Worm (Caenorhabditis elegans) whole organism, late embryonic: Measurements from ENCODE around the gene R07E5.11.

Experiments
- C08G9.2 ChIP-seq: sonication (generic microtip); optimal IDR thresholded peaks from 2 replicates; lab custom pipeline; 2016; ENCODE audit warnings: mild to moderate bottlenecking, missing genetic modification characterization, moderate library complexity, missing compliant biosample characterization
- F13H6.1 ChIP-seq: sonication (generic microtip); optimal IDR thresholded peaks from 2 replicates; lab custom pipeline; 2016; ENCODE audit warnings: missing genetic modification characterization, missing compliant biosample characterization
- K02D7.2 ChIP-seq: sonication (generic microtip); optimal IDR thresholded peaks from 2 replicates; lab custom pipeline; 2017; ENCODE audit warnings: mild to moderate bottlenecking, missing genetic modification characterization, missing compliant biosample characterization
- K09A11.1 ChIP-seq: sonication (generic microtip); optimal IDR thresholded peaks from 2 replicates; lab custom pipeline; 2017; ENCODE audit warnings: antibody characterized with exemption, mild to moderate bottlenecking, missing genetic modification characterization, missing compliant biosample characterization; ENCODE audit not compliant: insufficient read depth
- ahr-1 ChIP-seq: sonication (generic microtip); optimal IDR thresholded peaks from 2 replicates; lab custom pipeline; 2016; ENCODE audit warnings: missing genetic modification characterization, missing compliant biosample characterization
- ceh-14 ChIP-seq: sonication (generic microtip); optimal IDR thresholded peaks from 2 replicates; lab custom pipeline; 2016; ENCODE audit warnings: missing genotype, missing genetic modification characterization, missing compliant biosample characterization
- ceh-18 ChIP-seq: sonication (generic microtip); optimal IDR thresholded peaks from 2 replicates; lab custom pipeline; 2016; ENCODE audit warnings: missing genetic modification characterization, missing compliant biosample characterization
- ceh-22 ChIP-seq: sonication (generic microtip); optimal IDR thresholded peaks from 2 replicates; lab custom pipeline; 2017; ENCODE audit warnings: missing biosample characterization, missing genetic modification characterization
- ceh-24 ChIP-seq: sonication (generic microtip); optimal IDR thresholded peaks from 2 replicates; lab custom pipeline; 2016; ENCODE audit warnings: mild to moderate bottlenecking, missing genetic modification characterization, missing compliant biosample characterization
- ceh-31 ChIP-seq: sonication (generic microtip); optimal IDR thresholded peaks from 2 replicates; lab custom pipeline; 2016; ENCODE audit warnings: missing genetic modification characterization, missing compliant biosample characterization
- ceh-6 ChIP-seq: fragments of 200-800 bp; sonication (Bioruptor generic); optimal IDR thresholded peaks from 2 replicates; lab custom pipeline; 2018; ENCODE audit warnings: mild to moderate bottlenecking, missing genetic modification characterization, missing compliant biosample characterization
- che-1 ChIP-seq: sonication (generic microtip); optimal IDR thresholded peaks from 2 replicates; lab custom pipeline; 2016; ENCODE audit warnings: mild to moderate bottlenecking, missing genetic modification characterization, missing compliant biosample characterization
- dmd-4 ChIP-seq: sonication (generic microtip); optimal IDR thresholded peaks from 2 replicates; lab custom pipeline; 2016; ENCODE audit warnings: borderline replicate concordance, missing genetic modification characterization, missing compliant biosample characterization
- dve-1 ChIP-seq: sonication (generic microtip); optimal IDR thresholded peaks from 2 replicates; lab custom pipeline; 2017; ENCODE audit warnings: antibody characterized with exemption, mild to moderate bottlenecking, missing genetic modification characterization, missing compliant biosample characterization
- elt-4 ChIP-seq: sonication (generic microtip); optimal IDR thresholded peaks from 2 replicates; lab custom pipeline; 2016; ENCODE audit warnings: missing genetic modification characterization, missing compliant biosample characterization
- ets-4 ChIP-seq: sonication (generic microtip); optimal IDR thresholded peaks from 2 replicates; lab custom pipeline; 2016; ENCODE audit warnings: missing genetic modification characterization, missing compliant biosample characterization
- fkh-10 ChIP-seq: fragments of 150-350 bp; optimal IDR thresholded peaks from 2 replicates; lab custom pipeline; 2014; ENCODE audit warnings: missing biosample characterization, missing genetic modification reagents, missing genetic modification characterization
- fkh-6 ChIP-seq: sonication (generic microtip); optimal IDR thresholded peaks from 2 replicates; lab custom pipeline; 2016; ENCODE audit warnings: missing genetic modification characterization, missing compliant biosample characterization
- hlh-15 ChIP-seq: sonication (generic microtip); optimal IDR thresholded peaks from 2 replicates; lab custom pipeline; 2016; ENCODE audit warnings: missing genetic modification characterization, missing compliant biosample characterization
- hlh-30 ChIP-seq: sonication (generic microtip); optimal IDR thresholded peaks from 2 replicates; lab custom pipeline; 2017; ENCODE audit warnings: antibody characterized with exemption, missing genetic modification characterization, missing compliant biosample characterization; ENCODE audit not compliant: insufficient read depth
- hlh-8 ChIP-seq: sonication (generic microtip); optimal IDR thresholded peaks from 2 replicates; lab custom pipeline; 2016; ENCODE audit warnings: missing genotype, missing genetic modification characterization, missing compliant biosample characterization
- lim-6 ChIP-seq: sonication (generic microtip); optimal IDR thresholded peaks from 2 replicates; lab custom pipeline; 2016; ENCODE audit warnings: missing genetic modification characterization, missing compliant biosample characterization
- lin-11 ChIP-seq: fragments of 200-800 bp; sonication (Bioruptor generic); optimal IDR thresholded peaks from 2 replicates; lab custom pipeline; 2018; ENCODE audit warnings: mild to moderate bottlenecking, missing genetic modification characterization, missing compliant biosample characterization
- madf-2 ChIP-seq: sonication (generic microtip); optimal IDR thresholded peaks from 2 replicates; lab custom pipeline; 2017; ENCODE audit warnings: missing genetic modification characterization, missing compliant biosample characterization
- nfya-1 ChIP-seq: sonication (generic microtip); optimal IDR thresholded peaks from 2 replicates; lab custom pipeline; 2017; ENCODE audit warnings: missing genetic modification characterization, mild to moderate bottlenecking, missing compliant biosample characterization, antibody characterized with exemption, moderate library complexity
- npax-4 ChIP-seq: sonication (generic microtip); optimal IDR thresholded peaks from 2 replicates; lab custom pipeline; 2016; ENCODE audit warnings: missing genetic modification characterization, missing compliant biosample characterization
- odd-2 ChIP-seq: sonication (generic microtip); optimal IDR thresholded peaks from 2 replicates; lab custom pipeline; 2017; ENCODE audit warnings: antibody characterized with exemption, mild to moderate bottlenecking, missing genetic modification characterization, missing compliant biosample characterization
- pag-3 ChIP-seq: sonication (generic microtip); optimal IDR thresholded peaks from 2 replicates; lab custom pipeline; 2016; ENCODE audit warnings: missing compliant biosample characterization, missing genetic modification characterization, borderline replicate concordance
- pax-1 ChIP-seq: fragments of 150-350 bp; optimal IDR thresholded peaks from 2 replicates; lab custom pipeline; 2014; ENCODE audit warnings: missing biosample characterization, missing genetic modification characterization
- pros-1 ChIP-seq: fragments of 150-350 bp; optimal IDR thresholded peaks from 2 replicates; lab custom pipeline; 2014; ENCODE audit warnings: missing biosample characterization, missing genetic modification reagents, missing genetic modification characterization
- ref-2 ChIP-seq: sonication (generic microtip); optimal IDR thresholded peaks from 2 replicates; lab custom pipeline; 2016; ENCODE audit warnings: missing genetic modification characterization, missing compliant biosample characterization
- sox-2 ChIP-seq: fragments of 200-800 bp; sonication (Bioruptor generic); IDR thresholded peaks from 2 replicates; pipeline ENCODE4 v1.3.6; 2022; ENCODE audit warnings: missing genetic modification reagents, missing genetic modification characterization, missing compliant biosample characterization
- sox-4 ChIP-seq: sonication (generic microtip); optimal IDR thresholded peaks from 2 replicates; lab custom pipeline; 2017; ENCODE audit warnings: mild to moderate bottlenecking, missing genetic modification characterization, inconsistent platforms, missing compliant biosample characterization
- ttx-3 ChIP-seq: sonication (generic microtip); optimal IDR thresholded peaks from 2 replicates; lab custom pipeline; 2016; ENCODE audit warnings: missing genetic modification reagents, missing genetic modification characterization, missing compliant biosample characterization
- unc-3 ChIP-seq, 2 experiments: fragments of 200-800 bp in 1 of 2; sonication (Bioruptor generic) in 1 of 2; sonication (generic microtip) in 1 of 2; conservative IDR thresholded peaks in 1 of 2; optimal IDR thresholded peaks in 1 of 2; 2 replicates each; pipeline versions ENCODE4 v1.3.6 to Lab custom; 2016 to 2022; ENCODE audit warnings: missing compliant biosample characterization in 2 of 2, missing genetic modification characterization in 2 of 2, missing genetic modification reagents in 1 of 2
- unc-55 ChIP-seq: sonication (generic microtip); optimal IDR thresholded peaks from 2 replicates; lab custom pipeline; 2017; ENCODE audit warnings: missing biosample characterization, missing genetic modification reagents, missing genetic modification characterization
- ztf-16 ChIP-seq: sonication (generic microtip); optimal IDR thresholded peaks from 2 replicates; lab custom pipeline; 2017; ENCODE audit warnings: missing genetic modification characterization, missing compliant biosample characterization

R07E5.11 gene

ce11 chrIII:4449357-4449756, 34.3 kb upstream of the R07E5.11 start:
- TF ChIP-seq hlh-30 (tag; lab: Kevin White, UChicago) (no peak), npax-4 (tag; lab: Kevin White, UChicago) (no peak), K02D7.2 (no peak), sox-4 (tag; lab: Kevin White, UChicago) (no peak), fkh-6 (tag; lab: Kevin White, UChicago) (no peak), F13H6.1 (tag; lab: Kevin White, UChicago) (no peak), elt-4 (tag; lab: Kevin White, UChicago) (no peak), ref-2 (tag; lab: Kevin White, UChicago) (no peak), fkh-10 (no peak), dve-1 (tag; lab: Kevin White, UChicago) (no peak), dmd-4 (tag; lab: Kevin White, UChicago) (no peak), ceh-31 (tag; lab: Kevin White, UChicago) (no peak), pag-3 (no peak), ceh-22 (tag; lab: Kevin White, UChicago) (no peak), ztf-16 (tag; lab: Kevin White, UChicago) (no peak), nfya-1 (tag; lab: Kevin White, UChicago) (no peak), ttx-3 (no peak), ceh-14 (no peak)

ce11 chrIII:4448029-4448428, 33.0 kb upstream of the R07E5.11 start:
- TF ChIP-seq dve-1 (tag; lab: Kevin White, UChicago): no peak
- TF ChIP-seq unc-55 (GFP tag; lab: Kevin White, UChicago): peak; percentile 53

ce11 chrIII:4444492-4444891, 29.5 kb upstream of the R07E5.11 start:
- TF ChIP-seq K09A11.1 (tag; lab: Kevin White, UChicago): no peak
- no peak for TF ChIP-seq odd-2 (tag; lab: Kevin White, UChicago)
- no peak for TF ChIP-seq sox-2
- no peak for TF ChIP-seq K02D7.2
- no peak for TF ChIP-seq madf-2 (tag; lab: Kevin White, UChicago)
- TF ChIP-seq dmd-4 (tag; lab: Kevin White, UChicago): no peak
- no peak for TF ChIP-seq ahr-1 (tag; lab: Kevin White, UChicago)
- no peak for TF ChIP-seq C08G9.2 (tag; lab: Kevin White, UChicago)
- TF ChIP-seq ets-4 (tag; lab: Kevin White, UChicago): no peak
- no peak for TF ChIP-seq ceh-18 (tag; lab: Kevin White, UChicago)
- no peak for TF ChIP-seq pros-1 (tag; lab: Kevin White, UChicago)
- no peak for TF ChIP-seq hlh-15 (tag; lab: Kevin White, UChicago)
- TF ChIP-seq che-1 (tag; lab: Kevin White, UChicago): no peak
- no peak for TF ChIP-seq hlh-8 (tag; lab: Kevin White, UChicago)
- TF ChIP-seq lin-11: no peak
- TF ChIP-seq lim-6 (tag; lab: Kevin White, UChicago): no peak
- TF ChIP-seq fkh-6 (tag; lab: Kevin White, UChicago): no peak
- TF ChIP-seq, all 69 proteins: peak for 0

DNA sequence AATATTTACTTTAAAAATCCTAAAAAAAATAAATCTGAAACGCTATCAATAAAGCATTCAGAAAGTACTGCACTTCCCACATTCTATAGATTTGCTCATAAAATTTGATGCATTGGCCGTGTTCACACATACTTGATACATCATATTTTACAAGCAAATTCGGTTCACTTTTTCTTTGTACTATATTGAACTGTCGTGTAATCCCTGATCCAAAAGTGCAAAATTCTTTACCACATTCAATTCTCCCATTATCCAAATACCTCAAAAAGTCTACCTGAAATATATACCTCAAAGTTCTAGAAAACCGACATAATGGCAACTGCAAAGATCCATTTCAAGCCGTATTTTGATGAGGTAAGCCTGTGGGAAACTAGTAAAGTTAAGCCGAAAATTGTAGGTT, 26.7 kb upstream of the R07E5.11 start, which contains the start of gene nex-3:
Gene nex-3 (plus strand): TSS at position 301 of the 400 bp plus-strand sequence.
- no peak for TF ChIP-seq C08G9.2 (tag; lab: Kevin White, UChicago)
- no peak for TF ChIP-seq che-1 (tag; lab: Kevin White, UChicago)
- no peak for TF ChIP-seq pros-1 (tag; lab: Kevin White, UChicago)
- no peak for TF ChIP-seq ceh-24 (tag; lab: Kevin White, UChicago)
- no peak for TF ChIP-seq elt-4 (tag; lab: Kevin White, UChicago)
- no peak for TF ChIP-seq pax-1
- no peak for TF ChIP-seq hlh-15 (tag; lab: Kevin White, UChicago)
- no peak for TF ChIP-seq npax-4 (tag; lab: Kevin White, UChicago)
- no peak for TF ChIP-seq unc-3 (GFP tag; conservative IDR thresholded peaks at IDR 0.05; lab: Robert Waterston, UW)
- TF ChIP-seq unc-3 (tag; optimal IDR thresholded peaks at IDR 0.05; lab: Kevin White, UChicago): no peak
- TF ChIP-seq unc-55 (GFP tag; lab: Kevin White, UChicago): no peak
- no peak for TF ChIP-seq hlh-30 (tag; lab: Kevin White, UChicago)
- no peak for TF ChIP-seq ceh-6
- TF ChIP-seq odd-2 (tag; lab: Kevin White, UChicago): no peak
- TF ChIP-seq ets-4 (tag; lab: Kevin White, UChicago): no peak
- TF ChIP-seq ztf-16 (tag; lab: Kevin White, UChicago): no peak
- TF ChIP-seq dve-1 (tag; lab: Kevin White, UChicago): no peak
